Fruit fly (Drosophila melanogaster): Measurements from ENCODE around the gene aqz.
A peak's percentile ranks its signal among the peaks of the same experiment; 100 is the strongest.

DNA sequence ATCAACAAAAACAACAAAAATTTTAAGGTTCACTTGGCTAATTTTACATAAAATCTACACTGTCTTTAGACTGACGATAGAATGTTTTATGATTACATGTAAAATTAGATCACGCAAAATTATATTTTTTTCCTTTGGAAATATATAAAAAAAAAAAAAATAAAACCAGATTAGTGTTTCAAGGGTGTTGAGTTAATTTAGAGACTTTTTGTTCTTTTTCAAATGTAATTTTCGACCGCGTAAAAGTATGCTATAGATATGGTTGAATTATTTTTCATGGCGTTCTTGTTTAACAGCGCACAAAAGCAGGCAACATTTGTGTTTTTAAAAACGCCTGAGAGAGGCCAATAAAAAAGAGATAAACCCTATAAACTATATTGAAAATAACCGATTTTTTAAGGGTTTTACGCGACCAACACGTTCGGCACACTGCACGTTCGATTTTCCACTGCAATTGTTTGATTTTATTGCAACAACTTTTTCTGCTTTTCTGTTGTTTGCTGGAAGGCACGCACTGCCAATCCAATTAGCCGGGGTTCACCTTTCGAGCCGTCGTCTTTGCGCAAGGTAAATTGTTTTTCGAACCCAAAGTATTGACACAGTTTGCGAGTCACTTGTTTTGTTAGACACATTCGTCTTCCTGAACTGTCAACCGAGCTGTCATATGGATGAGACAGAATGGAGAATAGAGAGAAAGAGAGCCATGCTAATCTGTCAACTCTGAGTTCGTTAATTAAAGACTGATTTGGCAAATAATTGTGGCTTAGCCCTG, 42.8 kb upstream of the aqz start:
- TF ChIP-seq CG5204 (GFP tag; optimal IDR thresholded peaks at IDR 0.05) (no peak), CG14711 (tag; optimal IDR thresholded peaks at IDR 0.05) (no peak), kay (GFP tag; ENCODE audit: borderline replicate concordance) (no peak), CG7101 (tag; optimal IDR thresholded peaks at IDR 0.05) (no peak), CG12768 (GFP tag; optimal IDR thresholded peaks at IDR 0.05) (no peak), bab1 (GFP tag; optimal IDR thresholded peaks at IDR 0.05) (peak; percentile 46), Crg-1 (GFP tag; optimal IDR thresholded peaks at IDR 0.05) (no peak)

Data from whole organism, adult.